Fruit fly (Drosophila melanogaster): ENCODE data around the gene CG12289.

DNA sequence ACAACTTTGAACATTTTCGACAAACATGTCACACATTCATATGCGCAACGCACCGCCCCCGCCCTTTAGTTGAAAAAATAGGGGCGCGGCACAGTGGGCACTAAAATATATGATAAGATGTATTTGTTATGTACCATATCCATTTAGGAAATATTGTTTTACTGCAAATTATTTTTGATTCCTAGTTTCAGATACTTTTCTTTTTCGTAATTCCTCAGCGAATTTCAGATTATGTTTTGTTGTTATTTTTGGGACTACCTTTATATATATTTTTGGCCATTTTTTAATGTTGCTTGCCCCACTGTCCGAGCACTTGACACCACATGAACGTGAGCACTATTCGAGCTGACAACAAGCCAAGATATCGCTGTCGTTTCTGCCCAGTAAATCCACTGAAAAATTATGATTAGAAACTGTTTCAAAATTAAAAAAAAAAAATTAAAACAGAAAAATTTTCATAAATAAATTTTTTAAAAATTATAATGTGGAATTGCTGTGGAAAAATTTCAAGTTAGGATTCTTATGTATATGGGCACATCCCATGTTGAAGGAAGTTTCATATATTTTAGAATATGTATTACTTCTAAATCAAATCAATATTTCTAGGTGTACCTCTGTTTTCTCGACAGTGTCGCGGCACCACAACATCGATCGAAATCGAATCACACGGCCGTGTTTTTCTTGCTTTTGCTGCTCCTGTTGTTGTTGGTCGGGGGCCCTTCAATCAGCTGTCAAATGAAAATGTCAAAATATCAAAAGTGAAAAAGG is 40.8 kb downstream of the CG12289 start:
- TF ChIP-seq kay (GFP tag; ENCODE audit: borderline replicate concordance): no peak
- TF ChIP-seq tj (GFP tag; optimal IDR thresholded peaks at IDR 0.05): peak; percentile 6
- no peak for TF ChIP-seq toe (GFP tag; optimal IDR thresholded peaks at IDR 0.05)
- TF ChIP-seq CG33017 (tag; optimal IDR thresholded peaks at IDR 0.05): no peak
- no peak for TF ChIP-seq CG7045 (GFP tag; optimal IDR thresholded peaks at IDR 0.05)
- TF ChIP-seq CG11617 (GFP tag; optimal IDR thresholded peaks at IDR 0.05): no peak
- TF ChIP-seq CG7101 (tag; optimal IDR thresholded peaks at IDR 0.05): no peak
- TF ChIP-seq Crg-1 (GFP tag; optimal IDR thresholded peaks at IDR 0.05): no peak

All from whole organism, adult.